Worm (Caenorhabditis elegans) whole organism, L2 larva: ENCODE measurements around the gene daf-5.

Experiments
- ama-1 ChIP-seq: fragments of 150-350 bp; optimal IDR thresholded peaks from 2 replicates; lab custom pipeline; 2018; ENCODE audit warnings: inconsistent platforms
- ceh-82 ChIP-seq: fragments of 150-350 bp; optimal IDR thresholded peaks from 2 replicates; lab custom pipeline; 2014; ENCODE audit warnings: missing biosample characterization, missing genetic modification characterization
- egl-27 ChIP-seq: sonication (generic microtip); optimal IDR thresholded peaks from 3 replicates; lab custom pipeline; 2017; ENCODE audit warnings: missing biosample characterization, missing genetic modification reagents, missing genetic modification characterization
- fos-1 ChIP-seq: fragments of 150-350 bp; optimal IDR thresholded peaks from 2 replicates; lab custom pipeline; 2014; ENCODE audit warnings: missing biosample characterization, missing genetic modification characterization
- lin-11 ChIP-seq: fragments of 150-350 bp; sonication (generic microtip); optimal IDR thresholded peaks from 2 replicates; lab custom pipeline; 2014; ENCODE audit warnings: missing biosample characterization, missing genetic modification characterization, inconsistent platforms, mixed read lengths
- lin-39 ChIP-seq: fragments of 150-350 bp; optimal IDR thresholded peaks from 2 replicates; lab custom pipeline; 2014; ENCODE audit warnings: missing biosample characterization, missing genetic modification reagents, missing genetic modification characterization
- mab-5 ChIP-seq: fragments of 150-350 bp; optimal IDR thresholded peaks from 2 replicates; lab custom pipeline; 2014; ENCODE audit warnings: missing biosample characterization, missing genetic modification characterization
- nhr-23 ChIP-seq: fragments of 150-350 bp; optimal IDR thresholded peaks from 2 replicates; lab custom pipeline; 2014; ENCODE audit warnings: missing biosample characterization, missing genetic modification reagents, missing genetic modification characterization
- snpc-4 ChIP-seq: fragments of 150-350 bp; optimal IDR thresholded peaks from 2 replicates; lab custom pipeline; 2014; ENCODE audit warnings: missing biosample characterization, missing genetic modification characterization
- unc-62 ChIP-seq: fragments of 150-350 bp; optimal IDR thresholded peaks from 2 replicates; lab custom pipeline; 2014; ENCODE audit warnings: missing biosample characterization, missing genetic modification reagents, missing genetic modification characterization
- zag-1 ChIP-seq: fragments of 150-350 bp; optimal IDR thresholded peaks from 2 replicates; lab custom pipeline; 2014; ENCODE audit warnings: missing biosample characterization, missing genetic modification characterization
- ztf-4 ChIP-seq: fragments of 150-350 bp; optimal IDR thresholded peaks from 2 replicates; lab custom pipeline; 2014; ENCODE audit warnings: missing biosample characterization, missing genetic modification characterization

DNA sequence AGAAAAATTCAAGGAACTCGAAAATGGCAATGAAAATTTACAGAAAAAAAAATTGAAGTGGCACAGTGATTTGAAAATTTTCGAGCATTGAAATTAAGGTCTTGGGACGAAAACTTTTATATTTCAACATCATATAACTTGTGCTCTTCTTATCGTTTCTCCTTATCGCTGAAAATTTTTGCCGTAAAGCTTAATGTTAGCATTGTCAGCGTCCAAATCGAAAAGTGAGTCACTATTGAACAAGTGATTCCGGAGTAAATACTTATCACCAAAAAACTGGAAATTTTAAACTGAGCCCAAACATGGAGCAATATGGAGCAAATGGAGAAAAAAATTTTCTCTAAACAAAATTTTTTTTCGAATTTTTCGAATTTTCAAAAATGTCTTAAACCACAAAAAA, 3.6 kb upstream of the daf-5 start:
- TF ChIP-seq egl-27 (tag; lab: Kevin White, UChicago) (no peak), lin-11 (tag; lab: Kevin White, UChicago) (no peak), snpc-4 (tag; lab: Kevin White, UChicago) (no peak), lin-39 (no peak), mab-5 (no peak), ama-1 (lab: Kevin White, UChicago) (no peak), zag-1 (tag; lab: Kevin White, UChicago) (no peak), nhr-23 (tag; lab: Kevin White, UChicago) (no peak), fos-1 (peak; percentile 88), ztf-4 (tag; lab: Kevin White, UChicago) (no peak), unc-62 (GFP tag; lab: Kevin White, UChicago) (no peak), ceh-82 (no peak)
